Worm (Caenorhabditis elegans) whole organism, L1 larva: ENCODE measurements around the gene bcf-1.

Source experiments
- C34B4.2 ChIP-seq: sonication (generic microtip); optimal IDR thresholded peaks from 2 replicates; lab custom pipeline; 2017; ENCODE audit warnings: mild to moderate bottlenecking, missing genetic modification characterization, missing compliant biosample characterization
- F16B12.6 ChIP-seq: fragments of 150-350 bp; optimal IDR thresholded peaks from 2 replicates; lab custom pipeline; 2014; ENCODE audit warnings: missing biosample characterization, missing genetic modification characterization
- aha-1 ChIP-seq: fragments of 150-350 bp; optimal IDR thresholded peaks from 2 replicates; lab custom pipeline; 2014; ENCODE audit warnings: missing biosample characterization, missing genetic modification characterization
- alr-1 ChIP-seq: fragments of 200-800 bp; sonication (Bioruptor generic); optimal IDR thresholded peaks from 2 replicates; lab custom pipeline; 2018; ENCODE audit warnings: borderline replicate concordance, mild to moderate bottlenecking, missing genetic modification characterization, missing compliant biosample characterization
- aly-2 ChIP-seq: fragments of 150-350 bp; optimal IDR thresholded peaks from 2 replicates; lab custom pipeline; 2014; ENCODE audit warnings: missing biosample characterization, missing genetic modification characterization
- ceh-63 ChIP-seq: fragments of 200-800 bp; sonication (Bioruptor generic); optimal IDR thresholded peaks from 2 replicates; lab custom pipeline; 2018; ENCODE audit warnings: mild to moderate bottlenecking, missing genetic modification characterization, missing compliant biosample characterization
- dsc-1 ChIP-seq: sonication (generic microtip); optimal IDR thresholded peaks from 2 replicates; lab custom pipeline; 2016; ENCODE audit warnings: mild to moderate bottlenecking, missing genetic modification characterization, missing compliant biosample characterization
- efl-1 ChIP-seq, 4 experiments: fragments of 150-350 bp; optimal IDR thresholded peaks in 3 of 4; peaks in 1 of 4; 1 replicate in 1 of 4; 2 replicates in 3 of 4; lab custom pipeline; 2014; ENCODE audit warnings: missing biosample characterization in 2 of 4, missing genetic modification characterization in 2 of 4, missing genetic modification reagents in 2 of 4
- egl-27 ChIP-seq, 2 experiments: fragments of 150-350 bp in 1 of 2; sonication (generic microtip); optimal IDR thresholded peaks; 3 replicates each; lab custom pipeline; 2017 to 2018; ENCODE audit warnings: missing biosample characterization in 2 of 2, missing genetic modification characterization in 2 of 2, missing genetic modification reagents in 2 of 2
- elt-2 ChIP-seq: sonication (generic microtip); optimal IDR thresholded peaks from 2 replicates; lab custom pipeline; 2016; ENCODE audit warnings: missing genetic modification characterization, mild to moderate bottlenecking, inconsistent platforms, missing compliant biosample characterization, missing genetic modification reagents
- elt-3 ChIP-seq, 6 experiments: fragments of 150-350 bp in 1 of 6; sonication (generic microtip); optimal IDR thresholded peaks; 2 replicates each; lab custom pipeline; 2017 to 2018; ENCODE audit warnings: missing biosample characterization in 6 of 6, missing genetic modification characterization in 6 of 6, inconsistent platforms in 1 of 6
- fkh-8 ChIP-seq: sonication (generic microtip); optimal IDR thresholded peaks from 2 replicates; lab custom pipeline; 2016; ENCODE audit warnings: mild to moderate bottlenecking, missing genetic modification characterization, missing compliant biosample characterization
- fos-1 ChIP-seq: fragments of 150-350 bp; optimal IDR thresholded peaks from 2 replicates; lab custom pipeline; 2014; ENCODE audit warnings: missing biosample characterization, missing genetic modification characterization
- grh-1 ChIP-seq: fragments of 200-800 bp; sonication (Bioruptor generic); IDR thresholded peaks from 2 replicates; pipeline ENCODE4 v1.3.6; 2022; ENCODE audit warnings: missing genetic modification reagents, missing genetic modification characterization, missing compliant biosample characterization
- hlh-17 ChIP-seq: fragments of 200-800 bp; sonication (Bioruptor generic); optimal IDR thresholded peaks from 2 replicates; lab custom pipeline; 2018; ENCODE audit warnings: missing genetic modification characterization, mild to moderate bottlenecking, missing compliant biosample characterization, moderate library complexity, borderline replicate concordance
- hlh-4 ChIP-seq: sonication (generic microtip); optimal IDR thresholded peaks from 2 replicates; lab custom pipeline; 2016; ENCODE audit warnings: mild to moderate bottlenecking, missing genetic modification characterization, missing compliant biosample characterization
- hpl-2 ChIP-seq: fragments of 150-350 bp; optimal IDR thresholded peaks from 2 replicates; lab custom pipeline; 2014; ENCODE audit warnings: missing biosample characterization, missing genetic modification reagents, missing genetic modification characterization
- irx-1 ChIP-seq: sonication (generic microtip); optimal IDR thresholded peaks from 2 replicates; lab custom pipeline; 2016; ENCODE audit warnings: missing genetic modification characterization, missing compliant biosample characterization
- isw-1 ChIP-seq: fragments of 200-800 bp; sonication (Bioruptor generic); IDR thresholded peaks from 2 replicates; pipeline ENCODE4 v1.3.6; 2022; ENCODE audit warnings: missing genetic modification characterization, missing compliant biosample characterization
- jun-1 ChIP-seq: fragments of 150-350 bp; optimal IDR thresholded peaks from 2 replicates; lab custom pipeline; 2014; ENCODE audit warnings: missing biosample characterization, missing genetic modification reagents, missing genetic modification characterization
- lin-14 ChIP-seq: fragments of 200-800 bp; sonication (Bioruptor generic); optimal IDR thresholded peaks from 2 replicates; lab custom pipeline; 2018; ENCODE audit warnings: mild to moderate bottlenecking, missing genetic modification characterization, moderate library complexity, missing compliant biosample characterization
- lin-15B ChIP-seq: fragments of 150-350 bp; sonication (generic microtip); optimal IDR thresholded peaks from 3 replicates; lab custom pipeline; 2014; ENCODE audit warnings: missing biosample characterization, missing genetic modification characterization
- lin-35 ChIP-seq, 2 experiments: fragments of 150-350 bp; optimal IDR thresholded peaks; 2 replicates each; lab custom pipeline; 2014; ENCODE audit warnings: missing biosample characterization in 2 of 2, missing genetic modification characterization in 2 of 2, missing genetic modification reagents in 2 of 2
- mdl-1 ChIP-seq, 2 experiments: fragments of 150-350 bp; optimal IDR thresholded peaks; 2 replicates each; lab custom pipeline; 2014 to 2017; ENCODE audit warnings: missing biosample characterization in 2 of 2, missing genetic modification characterization in 2 of 2, inconsistent platforms in 1 of 2
- mef-2 ChIP-seq: fragments of 150-350 bp; optimal IDR thresholded peaks from 2 replicates; lab custom pipeline; 2014; ENCODE audit warnings: missing biosample characterization, missing genetic modification characterization
- mep-1 ChIP-seq: fragments of 150-350 bp; optimal IDR thresholded peaks from 2 replicates; lab custom pipeline; 2014; ENCODE audit warnings: missing biosample characterization, missing genetic modification characterization
- nhr-11 ChIP-seq: fragments of 150-350 bp; optimal IDR thresholded peaks from 2 replicates; lab custom pipeline; 2014; ENCODE audit warnings: missing biosample characterization, missing genetic modification characterization
- nhr-12 ChIP-seq: sonication (generic microtip); optimal IDR thresholded peaks from 2 replicates; lab custom pipeline; 2017; ENCODE audit warnings: missing biosample characterization, missing genetic modification characterization
- nhr-19 ChIP-seq: fragments of 200-800 bp; sonication (Bioruptor generic); conservative IDR thresholded peaks from 2 replicates; pipeline ENCODE4 v1.3.6; 2022; ENCODE audit warnings: missing genetic modification characterization, missing compliant biosample characterization
- nhr-28 ChIP-seq: fragments of 150-350 bp; optimal IDR thresholded peaks from 2 replicates; lab custom pipeline; 2014; ENCODE audit warnings: missing biosample characterization, missing genetic modification characterization
- nhr-47 ChIP-seq: sonication (generic microtip); optimal IDR thresholded peaks from 2 replicates; lab custom pipeline; 2016; ENCODE audit warnings: mild to moderate bottlenecking, missing genetic modification characterization, moderate library complexity, missing compliant biosample characterization
- nhr-77 ChIP-seq: fragments of 150-350 bp; optimal IDR thresholded peaks from 2 replicates; lab custom pipeline; 2014; ENCODE audit warnings: missing biosample characterization, missing genetic modification characterization
- nhr-85 ChIP-seq: sonication (generic microtip); peaks from one replicate; lab custom pipeline; 2016; ENCODE audit warnings: missing genetic modification characterization, inconsistent platforms, missing compliant biosample characterization
- pax-3 ChIP-seq: fragments of 200-800 bp; sonication (Bioruptor generic); optimal IDR thresholded peaks from 2 replicates; lab custom pipeline; 2018; ENCODE audit warnings: mild to moderate bottlenecking, missing genetic modification characterization, moderate library complexity, missing compliant biosample characterization
- rnt-1 ChIP-seq: sonication (generic microtip); optimal IDR thresholded peaks from 2 replicates; lab custom pipeline; 2016; ENCODE audit warnings: mild to moderate bottlenecking, missing genetic modification characterization, moderate library complexity, missing compliant biosample characterization
- snpc-4 ChIP-seq: fragments of 150-350 bp; optimal IDR thresholded peaks from 2 replicates; lab custom pipeline; 2014; ENCODE audit warnings: missing biosample characterization, missing genetic modification characterization
- snu-23 ChIP-seq: sonication (generic microtip); optimal IDR thresholded peaks from 2 replicates; lab custom pipeline; 2016; ENCODE audit warnings: missing genetic modification characterization, missing compliant biosample characterization
- sox-4 ChIP-seq: sonication (generic microtip); optimal IDR thresholded peaks from 2 replicates; lab custom pipeline; 2016; ENCODE audit warnings: missing genetic modification characterization, missing compliant biosample characterization
- sup-37 ChIP-seq: fragments of 200-800 bp; sonication (Bioruptor generic); optimal IDR thresholded peaks from 2 replicates; lab custom pipeline; 2018; ENCODE audit warnings: mild to moderate bottlenecking, missing genetic modification characterization, missing compliant biosample characterization
- tlp-1 ChIP-seq: fragments of 150-350 bp; optimal IDR thresholded peaks from 2 replicates; lab custom pipeline; 2014; ENCODE audit warnings: missing biosample characterization, missing genetic modification characterization
- unc-130 ChIP-seq: fragments of 150-350 bp; optimal IDR thresholded peaks from 2 replicates; lab custom pipeline; 2017; ENCODE audit warnings: missing biosample characterization, missing genetic modification characterization, inconsistent platforms
- unc-30 ChIP-seq: sonication (generic microtip); optimal IDR thresholded peaks from 2 replicates; lab custom pipeline; 2017; ENCODE audit warnings: missing biosample characterization, missing genetic modification characterization
- unc-98 ChIP-seq: fragments of 200-800 bp; sonication (Bioruptor generic); IDR thresholded peaks from 2 replicates; pipeline ENCODE4 v1.3.6; 2022; ENCODE audit warnings: missing genetic modification characterization, missing compliant biosample characterization
- vab-15 ChIP-seq: sonication (generic microtip); optimal IDR thresholded peaks from 2 replicates; lab custom pipeline; 2017; ENCODE audit warnings: missing genotype, mild to moderate bottlenecking, missing genetic modification characterization, missing compliant biosample characterization
- xbp-1 ChIP-seq: sonication (generic microtip); optimal IDR thresholded peaks from 2 replicates; lab custom pipeline; 2016; ENCODE audit warnings: missing genetic modification characterization, missing compliant biosample characterization
- zag-1 ChIP-seq: fragments of 150-350 bp; optimal IDR thresholded peaks from 2 replicates; lab custom pipeline; 2014; ENCODE audit warnings: missing biosample characterization, missing genetic modification characterization
- zip-4 ChIP-seq: fragments of 200-800 bp; sonication (Bioruptor generic); optimal IDR thresholded peaks from 2 replicates; lab custom pipeline; 2018; ENCODE audit warnings: mild to moderate bottlenecking, missing genetic modification characterization, moderate library complexity, missing compliant biosample characterization
- ztf-11 ChIP-seq, 2 experiments: sonication (generic microtip); optimal IDR thresholded peaks; 2 replicates each; lab custom pipeline; 2016 to 2017; ENCODE audit warnings: missing genetic modification characterization in 2 of 2, missing biosample characterization in 1 of 2, missing compliant biosample characterization in 1 of 2
- ztf-4 ChIP-seq: fragments of 150-350 bp; optimal IDR thresholded peaks from 2 replicates; lab custom pipeline; 2014; ENCODE audit warnings: missing biosample characterization, missing genetic modification characterization

Gene bcf-1

ce11 chrV:6436332-6436731 lies 27.7 kb upstream of the bcf-1 start, which contains the start of gene hpo-19:
TSS of gene hpo-19 (plus strand) at chrV:6436645.
- TF ChIP-seq egl-27 (tag; optimal IDR thresholded peaks at IDR 0.05; lab: Kevin White, UChicago) = no peak
- TF ChIP-seq elt-2 = peak; percentile 19
- no peak for TF ChIP-seq xbp-1 (tag; lab: Kevin White, UChicago)
- no peak for TF ChIP-seq F16B12.6 (tag; lab: Kevin White, UChicago)
- no peak for TF ChIP-seq nhr-12 (tag; lab: Kevin White, UChicago)
- no peak for TF ChIP-seq tlp-1 (tag; lab: Kevin White, UChicago)
- TF ChIP-seq lin-15B = no peak
- TF ChIP-seq nhr-19 (GFP tag; lab: Robert Waterston, UW) = no peak
- TF ChIP-seq grh-1 = no peak
- TF ChIP-seq, all 84 proteins: peak for 1

ce11 chrV:6433446-6434178 lies 25.0 kb upstream of the bcf-1 start, which contains the start of the genes gad-1 and erfa-1:
TSS of gene gad-1 (minus strand) at chrV:6433496.
TSS of gene erfa-1 (plus strand) at chrV:6434128.
- TF ChIP-seq mdl-1 (tag; optimal IDR thresholded peaks at IDR 0.05; lab: Kevin White, UChicago) (peak in 1 of 2 experiments; percentile 32), lin-35 (GFP tag; optimal IDR thresholded peaks at IDR 0.05; lab: Kevin White, UChicago) (peak; percentile 74 to 82), egl-27 (tag; optimal IDR thresholded peaks at IDR 0.05; lab: Kevin White, UChicago) (no peak), zag-1 (no peak), unc-30 (tag; lab: Kevin White, UChicago) (no peak), nhr-85 (tag; lab: Kevin White, UChicago) (peak; percentile 74), aly-2 (tag; lab: Kevin White, UChicago) (no peak), mep-1 (tag; lab: Kevin White, UChicago) (peak; percentile 70), ztf-11 (tag; optimal IDR thresholded peaks at IDR 0.05; lab: Kevin White, UChicago) (peak in 1 of 2 experiments; percentile 30), rnt-1 (tag; lab: Kevin White, UChicago) (peak; percentile 87), sup-37 (GFP tag; lab: Kevin White, UChicago) (no peak), xbp-1 (tag; lab: Kevin White, UChicago) (peak; percentile 38), ztf-4 (tag; lab: Kevin White, UChicago) (no peak), dsc-1 (tag; lab: Kevin White, UChicago) (no peak), lin-14 (peak; percentile 69), mef-2 (no peak), hpl-2 (GFP tag; lab: Kevin White, UChicago) (no peak), snu-23 (GFP tag; lab: Kevin White, UChicago) (peak; percentile 68), zip-4 (GFP tag; lab: Kevin White, UChicago) (no peak), nhr-28 (no peak), isw-1 (GFP tag; lab: Robert Waterston, UW) (peak; percentile 41), hlh-4 (tag; lab: Kevin White, UChicago) (no peak), F16B12.6 (tag; lab: Kevin White, UChicago) (peak; percentile 56), ceh-63 (GFP tag; lab: Kevin White, UChicago) (no peak), fkh-8 (tag; lab: Kevin White, UChicago) (peak; percentile 44), snpc-4 (no peak), nhr-47 (peak; percentile 63), vab-15 (tag; lab: Kevin White, UChicago) (no peak), C34B4.2 (tag; lab: Kevin White, UChicago) (no peak), nhr-11 (tag; lab: Kevin White, UChicago) (no peak), fos-1 (tag; lab: Kevin White, UChicago) (no peak), irx-1 (tag; lab: Kevin White, UChicago) (peak; percentile 29), jun-1 (tag; lab: Kevin White, UChicago) (no peak), nhr-12 (tag; lab: Kevin White, UChicago) (no peak), pax-3 (tag; lab: Kevin White, UChicago) (no peak), unc-98 (GFP tag; lab: Robert Waterston, UW) (no peak), efl-1 (optimal IDR thresholded peaks at IDR 0.05; lab: Kevin White, UChicago) (peak; percentile 67 to 78), efl-1 (GFP tag; optimal IDR thresholded peaks at IDR 0.05 in 1 of 2; lab: Kevin White, UChicago) (peak; percentile 67 to 82), nhr-77 (tag; lab: Kevin White, UChicago) (no peak), hlh-17 (GFP tag; lab: Kevin White, UChicago) (no peak), sox-4 (tag; lab: Kevin White, UChicago) (no peak), alr-1 (tag; lab: Kevin White, UChicago) (no peak), elt-3 (tag; optimal IDR thresholded peaks at IDR 0.05; lab: Kevin White, UChicago) (peak in 1 of 6 experiments; percentile 36), grh-1 (no peak), unc-130 (tag; lab: Kevin White, UChicago) (peak; percentile 66), aha-1 (no peak)
